Worm (Caenorhabditis elegans) whole organism, L4 larva: Measurements from ENCODE around the gene his-39.

Source experiments
- aly-2 ChIP-seq: sonication (generic microtip); optimal IDR thresholded peaks from 2 replicates; lab custom pipeline; 2018; ENCODE audit warnings: missing biosample characterization, missing genetic modification characterization
- ctbp-1 ChIP-seq: fragments of 200-800 bp; sonication (Bioruptor generic); IDR thresholded peaks from 2 replicates; pipeline ENCODE4 v1.3.6; 2022; ENCODE audit warnings: missing genetic modification reagents, missing genetic modification characterization, missing compliant biosample characterization
- daf-8 ChIP-seq: fragments of 200-800 bp; sonication (Bioruptor generic); IDR thresholded peaks from 2 replicates; pipeline ENCODE4 v1.3.6; 2022; ENCODE audit warnings: missing genetic modification characterization, missing compliant biosample characterization
- egl-43 ChIP-seq: fragments of 200-800 bp; sonication (Bioruptor generic); IDR thresholded peaks from 2 replicates; pipeline ENCODE4 v1.3.6; 2022; ENCODE audit warnings: missing genetic modification reagents, missing genetic modification characterization, missing compliant biosample characterization
- hmg-1.1 ChIP-seq: fragments of 200-800 bp; sonication (Bioruptor generic); IDR thresholded peaks from 2 replicates; pipeline ENCODE4 v1.3.6; 2022; ENCODE audit warnings: missing genetic modification reagents, missing genetic modification characterization, missing compliant biosample characterization
- lin-38 ChIP-seq: fragments of 200-800 bp; sonication (Bioruptor generic); IDR thresholded peaks from 2 replicates; pipeline ENCODE4 v1.3.6; 2022; ENCODE audit warnings: missing genetic modification reagents, missing genetic modification characterization, missing compliant biosample characterization
- nhr-237 ChIP-seq: sonication (generic microtip); optimal IDR thresholded peaks from 2 replicates; lab custom pipeline; 2017; ENCODE audit warnings: missing biosample characterization, missing genetic modification characterization
- nhr-28 ChIP-seq: fragments of 150-350 bp; optimal IDR thresholded peaks from 2 replicates; lab custom pipeline; 2014; ENCODE audit warnings: missing biosample characterization, missing genetic modification characterization

DNA sequence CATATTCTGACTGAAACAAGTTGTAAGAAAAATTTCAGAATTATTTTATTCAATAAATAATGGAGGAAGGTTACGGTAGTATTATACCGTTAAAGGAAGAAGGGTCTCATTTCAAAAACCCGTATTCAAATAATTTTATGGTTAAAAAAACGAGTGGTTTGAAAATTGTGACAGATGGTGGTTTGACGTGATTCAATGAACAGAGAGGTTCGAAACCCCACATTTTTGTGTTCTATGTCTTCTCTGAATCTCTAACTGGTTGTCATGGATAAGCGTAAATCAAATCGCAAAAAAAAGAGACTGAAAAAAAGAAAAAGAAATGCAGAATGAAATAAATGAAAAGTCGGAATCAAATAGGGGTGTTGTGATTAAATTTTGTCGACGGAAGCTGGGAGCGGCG lies 29.0 kb upstream of the his-39 start, which contains the start of gene ZK994.6:
- TF ChIP-seq aly-2 (tag; lab: Kevin White, UChicago) (no peak), lin-38 (GFP tag; lab: Robert Waterston, UW) (no peak), nhr-237 (tag; lab: Kevin White, UChicago) (no peak), hmg-1.1 (GFP tag; lab: Robert Waterston, UW) (no peak), egl-43 (no peak), daf-8 (no peak), ctbp-1 (no peak), nhr-28 (tag; lab: Kevin White, UChicago) (no peak)
